Worm (Caenorhabditis elegans) whole organism, L2 larva: ENCODE measurements around the gene F25F2.1.

Experiments used
- ZK546.5 ChIP-seq: sonication (generic microtip); optimal IDR thresholded peaks from 2 replicates; lab custom pipeline; 2017; ENCODE audit warnings: missing biosample characterization, missing genetic modification characterization
- ama-1 ChIP-seq: fragments of 150-350 bp; optimal IDR thresholded peaks from 2 replicates; lab custom pipeline; 2018; ENCODE audit warnings: inconsistent platforms
- blmp-1 ChIP-seq: sonication (generic microtip); optimal IDR thresholded peaks from 2 replicates; lab custom pipeline; 2017; ENCODE audit warnings: missing genetic modification characterization, mild to moderate bottlenecking, missing compliant biosample characterization, antibody characterized with exemption, moderate library complexity; ENCODE audit not compliant: insufficient read depth
- elt-3 ChIP-seq: sonication (generic microtip); optimal IDR thresholded peaks from 2 replicates; lab custom pipeline; 2017; ENCODE audit warnings: missing biosample characterization, missing genetic modification characterization
- fos-1 ChIP-seq: fragments of 150-350 bp; optimal IDR thresholded peaks from 2 replicates; lab custom pipeline; 2014; ENCODE audit warnings: missing biosample characterization, missing genetic modification characterization
- lsy-2 ChIP-seq, 2 experiments: fragments of 150-350 bp in 1 of 2; sonication (generic microtip) in 1 of 2; optimal IDR thresholded peaks; 2 replicates each; lab custom pipeline; 2014 to 2017; ENCODE audit warnings: missing biosample characterization in 2 of 2, missing genetic modification characterization in 2 of 2
- nhr-12 ChIP-seq: fragments of 150-350 bp; optimal IDR thresholded peaks from 2 replicates; lab custom pipeline; 2014; ENCODE audit warnings: missing biosample characterization, missing genetic modification characterization
- nhr-6 ChIP-seq: fragments of 150-350 bp; optimal IDR thresholded peaks from 2 replicates; lab custom pipeline; 2014; ENCODE audit warnings: missing biosample characterization, missing genetic modification characterization
- nhr-77 ChIP-seq: fragments of 150-350 bp; optimal IDR thresholded peaks from 2 replicates; lab custom pipeline; 2014; ENCODE audit warnings: missing biosample characterization, missing genetic modification characterization
- unc-62 ChIP-seq: fragments of 150-350 bp; optimal IDR thresholded peaks from 2 replicates; lab custom pipeline; 2014; ENCODE audit warnings: missing biosample characterization, missing genetic modification reagents, missing genetic modification characterization
- zag-1 ChIP-seq: fragments of 150-350 bp; optimal IDR thresholded peaks from 2 replicates; lab custom pipeline; 2014; ENCODE audit warnings: missing biosample characterization, missing genetic modification characterization
- ztf-11 ChIP-seq: sonication (generic microtip); optimal IDR thresholded peaks from 2 replicates; lab custom pipeline; 2017; ENCODE audit warnings: missing biosample characterization, missing genetic modification characterization
- ztf-4 ChIP-seq: fragments of 150-350 bp; optimal IDR thresholded peaks from 2 replicates; lab custom pipeline; 2014; ENCODE audit warnings: missing biosample characterization, missing genetic modification characterization

- TF ChIP-seq zag-1 (peak; percentile 96), nhr-12 (peak; percentile 77), lsy-2 (tag; optimal IDR thresholded peaks at IDR 0.05; lab: Kevin White, UChicago) (peak; percentile 100), unc-62 (GFP tag; lab: Kevin White, UChicago) (peak; percentile 80), ama-1 (peak; percentile 47), blmp-1 (tag; lab: Kevin White, UChicago) (peak; percentile 95), elt-3 (tag; lab: Kevin White, UChicago) (no peak), nhr-77 (tag; lab: Kevin White, UChicago) (peak; percentile 92), ztf-4 (tag; lab: Kevin White, UChicago) (peak; percentile 99), ZK546.5 (tag; lab: Kevin White, UChicago) (peak; percentile 84), fos-1 (tag; lab: Kevin White, UChicago) (peak; percentile 99), ztf-11 (peak; percentile 61), nhr-6 (tag; lab: Kevin White, UChicago) (peak; percentile 99)
Measured at ce11 chrIII:4475428-4475968, 33.2 kb upstream of the F25F2.1 start, which contains the start of gene rps-1.
